Worm (Caenorhabditis elegans) whole organism, mixed stage, embryonic: Measurements from ENCODE around the gene Y42H9B.3.

Source experiments
- blmp-1 ChIP-seq: fragments of 150-350 bp; optimal IDR thresholded peaks from 2 replicates; lab custom pipeline; 2014; ENCODE audit warnings: missing biosample characterization, missing genetic modification characterization
- elt-1 ChIP-seq: sonication (generic microtip); optimal IDR thresholded peaks from 2 replicates; lab custom pipeline; 2017; ENCODE audit warnings: missing genetic modification characterization, mild to moderate bottlenecking, missing compliant biosample characterization, antibody characterized with exemption, moderate library complexity, borderline replicate concordance; ENCODE audit not compliant: insufficient read depth
- elt-3 ChIP-seq: fragments of 150-350 bp; optimal IDR thresholded peaks from 2 replicates; lab custom pipeline; 2014; ENCODE audit warnings: missing biosample characterization, missing genetic modification characterization
- hlh-1 ChIP-seq: fragments of 150-350 bp; optimal IDR thresholded peaks from 2 replicates; lab custom pipeline; 2014; ENCODE audit warnings: missing biosample characterization, missing genetic modification reagents, missing genetic modification characterization
- mep-1 ChIP-seq: fragments of 150-350 bp; optimal IDR thresholded peaks from 2 replicates; lab custom pipeline; 2017; ENCODE audit warnings: missing biosample characterization, missing genetic modification reagents, missing genetic modification characterization, inconsistent platforms
- nhr-2 ChIP-seq: fragments of 150-350 bp; optimal IDR thresholded peaks from 2 replicates; lab custom pipeline; 2014; ENCODE audit warnings: missing biosample characterization, missing genetic modification characterization
- nhr-237 ChIP-seq: fragments of 150-350 bp; optimal IDR thresholded peaks from 2 replicates; lab custom pipeline; 2014; ENCODE audit warnings: missing biosample characterization, missing genetic modification characterization
- pha-4 ChIP-seq: fragments of 150-350 bp; optimal IDR thresholded peaks from 2 replicates; lab custom pipeline; 2018; ENCODE audit warnings: missing biosample characterization, missing genetic modification reagents, missing genetic modification characterization
- snpc-4 ChIP-seq: fragments of 150-350 bp; optimal IDR thresholded peaks from 2 replicates; lab custom pipeline; 2014; ENCODE audit warnings: missing biosample characterization, missing genetic modification characterization
- unc-39 ChIP-seq: fragments of 150-350 bp; optimal IDR thresholded peaks from 2 replicates; lab custom pipeline; 2014; ENCODE audit warnings: missing biosample characterization, missing genetic modification characterization
- unc-62 ChIP-seq: fragments of 150-350 bp; optimal IDR thresholded peaks from 2 replicates; lab custom pipeline; 2014; ENCODE audit warnings: missing biosample characterization, missing genetic modification reagents, missing genetic modification characterization
- zip-8 ChIP-seq: fragments of 150-350 bp; optimal IDR thresholded peaks from 2 replicates; lab custom pipeline; 2014; ENCODE audit warnings: missing biosample characterization, missing genetic modification characterization

DNA sequence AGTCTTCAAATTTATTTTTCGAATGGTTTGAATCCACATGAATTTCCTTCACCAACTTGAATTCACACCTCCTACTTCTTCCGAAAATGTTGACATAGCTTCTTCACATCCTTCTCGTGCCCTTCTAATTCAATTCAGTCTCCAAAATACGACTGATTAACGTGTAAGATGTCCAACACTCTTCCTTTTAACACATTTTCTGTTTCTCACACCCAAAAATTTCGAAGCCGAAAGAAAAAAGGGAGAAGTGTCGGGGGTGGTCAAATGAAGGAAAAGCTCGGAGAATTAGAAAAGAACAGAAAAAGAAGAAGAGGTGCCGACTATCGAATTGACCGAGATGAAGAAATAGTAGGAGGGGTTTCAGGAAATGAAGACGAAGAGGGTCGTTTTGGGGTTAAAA, 40.5 kb upstream of the Y42H9B.3 start:
- TF ChIP-seq nhr-237 (no peak), elt-1 (tag; lab: Kevin White, UChicago) (no peak), elt-3 (no peak), nhr-2 (tag; lab: Kevin White, UChicago) (no peak), hlh-1 (tag; lab: Kevin White, UChicago) (no peak), zip-8 (no peak), snpc-4 (tag; lab: Kevin White, UChicago) (no peak), pha-4 (tag; lab: Kevin White, UChicago) (no peak), unc-39 (no peak), blmp-1 (tag; lab: Kevin White, UChicago) (no peak), mep-1 (tag; lab: Kevin White, UChicago) (no peak), unc-62 (GFP tag; lab: Kevin White, UChicago) (no peak)
